Fruit fly (Drosophila melanogaster) Kc167 (cell line): ENCODE results near the gene RpL10Aa.

Experiments
- Myc ChIP-seq: fragments of >200 bp; optimal IDR thresholded peaks from 2 replicates; lab custom pipeline; 2017; ENCODE audit warnings: missing external identifiers
- Sin3A ChIP-seq: fragments of >200 bp; optimal IDR thresholded peaks from 2 replicates; lab custom pipeline; 2018; ENCODE audit warnings: missing external identifiers
- h ChIP-seq: fragments of >200 bp; optimal IDR thresholded peaks from 3 replicates; lab custom pipeline; 2018; ENCODE audit warnings: missing external identifiers
- insv ChIP-seq: fragments of >200 bp; optimal IDR thresholded peaks from 3 replicates; lab custom pipeline; 2018; ENCODE audit warnings: missing external identifiers
- psq ChIP-seq: fragments of >200 bp; optimal IDR thresholded peaks from 2 replicates; lab custom pipeline; 2017; ENCODE audit warnings: missing external identifiers
- ttk ChIP-seq: sonication (Bioruptor generic); optimal IDR thresholded peaks from 2 replicates; lab custom pipeline; 2017; ENCODE audit warnings: missing external identifiers

RpL10Aa gene

dm6 chr3R:15037066-15037465 is at the start of gene RpL10Aa:
Gene RpL10Aa, plus strand, starts transcription at chr3R:15037366.
- TF ChIP-seq Myc (no peak), h (no peak), ttk (lab: Kevin White, UChicago) (no peak), insv (no peak), Sin3A (lab: Kevin White, UChicago) (no peak), psq (no peak)

dm6 chr3R:14990097-14990496 is 47.1 kb upstream of the RpL10Aa start:
- TF ChIP-seq ttk (lab: Kevin White, UChicago) (no peak), insv (no peak), Myc (no peak), psq (no peak), h (no peak), Sin3A (lab: Kevin White, UChicago) (no peak)

- TF ChIP-seq Sin3A (lab: Kevin White, UChicago) (no peak), insv (no peak), psq (no peak), h (no peak), ttk (lab: Kevin White, UChicago) (no peak), Myc (no peak)
Measured at dm6 chr3R:15014470-15014869, 22.7 kb upstream of the RpL10Aa start, which contains the start of gene CG14861. Gene CG14861, plus strand, starts transcription at chr3R:15014770.

- TF ChIP-seq h (no peak), psq (no peak), Sin3A (lab: Kevin White, UChicago) (no peak), insv (no peak), ttk (lab: Kevin White, UChicago) (no peak), Myc (no peak)
Measured at dm6 chr3R:15024202-15024601, 13.0 kb upstream of the RpL10Aa start.

DNA sequence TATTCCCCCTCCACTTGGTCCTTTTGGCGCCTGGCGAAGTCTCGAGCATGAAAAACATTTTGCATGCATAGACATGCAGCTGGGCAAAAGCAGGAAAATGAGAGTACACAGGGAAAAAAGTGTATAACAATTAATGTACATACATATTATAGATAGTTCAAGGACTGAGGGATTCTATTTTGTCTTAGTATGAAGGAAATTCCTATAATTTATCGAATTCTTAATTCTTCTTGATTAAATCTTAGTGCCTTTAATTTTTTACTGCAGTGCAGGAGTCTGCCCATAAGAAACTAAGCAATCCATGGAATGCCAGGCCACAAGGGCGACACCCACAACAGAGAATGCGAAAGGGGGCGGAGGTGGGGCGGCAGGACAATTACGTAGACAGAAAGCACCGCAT is 5.5 kb upstream of the RpL10Aa start:
- no peak for TF ChIP-seq h
- TF ChIP-seq psq: no peak

- no peak for TF ChIP-seq Sin3A (lab: Kevin White, UChicago)
Measured at dm6 chr3R:15057214-15057613, 20.0 kb downstream of the RpL10Aa start.

dm6 chr3R:15076963-15077362 is 39.8 kb downstream of the RpL10Aa start, which contains the start of gene dpr9:
Gene dpr9, minus strand, starts transcription at chr3R:15077206.
- TF ChIP-seq ttk (lab: Kevin White, UChicago) (no peak), psq (no peak), Myc (no peak), Sin3A (lab: Kevin White, UChicago) (no peak), h (no peak)

DNA sequence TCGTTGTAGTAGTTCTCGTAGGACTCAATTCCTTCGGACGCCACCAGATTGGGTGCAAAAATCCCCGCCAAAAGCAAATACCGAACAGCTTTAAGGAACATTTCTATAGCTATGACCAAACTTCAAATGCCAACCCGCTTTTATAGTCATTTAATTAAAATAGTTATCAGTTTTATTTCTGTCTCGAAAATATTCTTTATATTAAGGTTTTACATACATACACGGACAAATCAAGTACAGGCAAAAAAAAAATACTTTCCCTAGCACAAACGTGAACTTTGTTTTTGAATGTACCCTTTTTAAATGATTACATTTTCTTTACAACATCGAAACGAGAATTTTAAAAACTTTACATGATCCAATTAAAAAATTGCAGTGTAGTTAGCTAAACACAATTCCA is 42.0 kb downstream of the RpL10Aa start, which contains the start of gene CG6974:
Gene CG6974, minus strand, starts transcription at position 101 of the 400 bp plus-strand sequence.
- TF ChIP-seq h: no peak
- no peak for TF ChIP-seq ttk (lab: Kevin White, UChicago)
- TF ChIP-seq Myc: no peak
- no peak for TF ChIP-seq insv
- no peak for TF ChIP-seq psq
- no peak for TF ChIP-seq Sin3A (lab: Kevin White, UChicago)

DNA sequence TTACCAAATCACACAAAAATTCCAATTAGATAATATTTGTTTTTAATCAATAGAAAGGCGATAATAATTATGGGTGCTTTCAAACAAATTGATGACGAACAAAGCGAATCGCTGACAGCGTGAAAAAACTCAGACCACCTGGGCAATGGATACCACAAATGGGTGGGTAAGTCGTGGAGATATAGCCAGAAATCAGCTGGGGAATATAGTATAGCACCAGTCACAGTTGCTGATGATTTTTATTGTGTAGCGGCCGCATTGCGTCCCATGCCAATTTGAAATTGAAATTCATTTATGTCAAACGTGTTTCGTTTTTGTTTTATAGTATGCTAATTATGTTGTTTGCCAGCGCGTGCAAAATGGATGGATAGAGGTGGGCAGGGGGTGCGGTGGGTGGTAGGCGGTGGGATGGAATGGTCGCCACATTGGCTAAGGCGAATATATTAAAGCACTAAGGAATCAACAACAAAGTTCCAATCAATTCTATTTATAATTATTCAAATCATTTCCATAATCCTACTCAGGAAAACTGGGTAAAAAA is 46.6 kb downstream of the RpL10Aa start:
- TF ChIP-seq psq: no peak
- no peak for TF ChIP-seq Myc
- no peak for TF ChIP-seq Sin3A (lab: Kevin White, UChicago)
- no peak for TF ChIP-seq ttk (lab: Kevin White, UChicago)
- TF ChIP-seq h: no peak
- TF ChIP-seq insv: no peak

- TF ChIP-seq ttk (lab: Kevin White, UChicago): no peak
- no peak for TF ChIP-seq h
Measured at dm6 chr3R:15084461-15085106, 47.4 kb downstream of the RpL10Aa start.

DNA sequence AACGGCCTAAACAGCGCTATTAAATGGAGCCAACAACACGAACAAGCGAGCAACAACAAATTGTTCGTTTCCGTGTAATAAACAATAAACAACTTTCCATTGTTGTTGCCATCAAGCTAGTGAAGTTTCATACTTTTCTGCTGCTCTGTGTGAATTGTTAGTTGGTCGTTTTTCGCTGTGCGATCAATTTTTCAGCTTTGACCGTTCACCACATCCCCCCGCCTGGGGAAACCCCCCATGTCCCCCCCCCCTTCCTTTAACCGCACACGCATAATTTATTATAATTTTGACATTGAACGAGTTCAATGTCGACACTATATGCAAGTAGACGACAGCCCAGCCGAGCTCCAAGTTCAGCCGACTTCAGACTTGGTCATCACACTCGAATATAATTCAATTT is 49.9 kb downstream of the RpL10Aa start:
- TF ChIP-seq psq (no peak), Sin3A (lab: Kevin White, UChicago) (no peak), Myc (no peak), h (no peak)
